Worm (Caenorhabditis elegans): Measurements from ENCODE around the gene scl-2.

DNA sequence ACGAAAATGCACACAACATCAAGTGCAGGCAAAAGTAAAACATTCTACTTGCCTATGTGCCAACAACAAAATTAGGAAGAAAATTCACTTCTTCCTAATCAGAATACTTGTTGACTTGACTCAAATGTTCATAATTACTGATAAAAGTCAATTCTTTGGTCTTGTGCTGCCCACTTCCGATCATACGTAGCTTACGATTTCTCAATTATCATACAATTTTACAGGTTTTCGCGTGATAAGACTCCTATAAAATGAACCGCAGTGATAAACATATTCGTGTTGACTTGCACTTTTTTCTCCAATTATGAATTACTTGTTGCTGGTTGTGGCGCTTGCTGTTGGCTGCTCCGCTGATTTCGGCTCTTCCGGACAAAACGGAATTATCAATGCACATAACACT, at the start of gene scl-2:
- TF ChIP-seq ttx-3 (tag; optimal IDR thresholded peaks at IDR 0.05) (no peak), ceh-9 (tag; optimal IDR thresholded peaks at IDR 0.05) (no peak), nhr-11 (tag; optimal IDR thresholded peaks at IDR 0.05) (no peak), pqm-1 (tag; optimal IDR thresholded peaks at IDR 0.05) (no peak), unc-3 (GFP tag; conservative IDR thresholded peaks at IDR 0.05) (no peak), unc-3 (tag; optimal IDR thresholded peaks at IDR 0.05) (no peak)

All from whole organism, late embryonic.